Worm (Caenorhabditis elegans) whole organism, L3 larva: ENCODE data around the gene acr-25.
A peak's percentile ranks its signal among the peaks of the same experiment; 100 is the strongest.

Source experiments
- R02D3.7 ChIP-seq: fragments of 150-350 bp; optimal IDR thresholded peaks from 2 replicates; lab custom pipeline; 2014; ENCODE audit warnings: missing biosample characterization, missing genetic modification characterization
- ZK546.5 ChIP-seq: sonication (generic microtip); optimal IDR thresholded peaks from 2 replicates; lab custom pipeline; 2017; ENCODE audit warnings: missing biosample characterization, missing genetic modification characterization
- ama-1 ChIP-seq: fragments of 150-350 bp; optimal IDR thresholded peaks from 2 replicates; lab custom pipeline; 2018
- ceh-16 ChIP-seq: sonication (generic microtip); optimal IDR thresholded peaks from 2 replicates; lab custom pipeline; 2017; ENCODE audit warnings: missing biosample characterization, missing genetic modification characterization
- ceh-28 ChIP-seq: fragments of 150-350 bp; optimal IDR thresholded peaks from 2 replicates; lab custom pipeline; 2014; ENCODE audit warnings: missing biosample characterization, missing genetic modification reagents, missing genetic modification characterization
- ceh-82 ChIP-seq: fragments of 150-350 bp; optimal IDR thresholded peaks from 2 replicates; lab custom pipeline; 2014; ENCODE audit warnings: missing biosample characterization, missing genetic modification characterization
- ceh-9 ChIP-seq: sonication (generic microtip); optimal IDR thresholded peaks from 2 replicates; lab custom pipeline; 2018; ENCODE audit warnings: missing biosample characterization, missing genetic modification characterization
- daf-12 ChIP-seq: fragments of 150-350 bp; optimal IDR thresholded peaks from 2 replicates; lab custom pipeline; 2014; ENCODE audit warnings: missing biosample characterization, missing genetic modification reagents, missing genetic modification characterization
- egl-27 ChIP-seq: sonication (generic microtip); optimal IDR thresholded peaks from 4 replicates; lab custom pipeline; 2017; ENCODE audit warnings: missing biosample characterization, missing genetic modification reagents, missing genetic modification characterization
- elt-2 ChIP-seq: sonication (generic microtip); optimal IDR thresholded peaks from 2 replicates; lab custom pipeline; 2016; ENCODE audit warnings: missing genetic modification reagents, mild to moderate bottlenecking, missing genetic modification characterization, missing compliant biosample characterization
- eor-1 ChIP-seq, 2 experiments: fragments of 150-350 bp; optimal IDR thresholded peaks; 2 replicates each; lab custom pipeline; 2014 to 2018; ENCODE audit warnings: missing biosample characterization in 2 of 2, missing genetic modification characterization in 2 of 2
- fkh-2 ChIP-seq: fragments of 150-350 bp; optimal IDR thresholded peaks from 2 replicates; lab custom pipeline; 2014; ENCODE audit warnings: missing biosample characterization, missing genetic modification reagents, missing genetic modification characterization
- fos-1 ChIP-seq: fragments of 150-350 bp; optimal IDR thresholded peaks from 2 replicates; lab custom pipeline; 2014; ENCODE audit warnings: missing biosample characterization, missing genetic modification characterization
- hmg-11 ChIP-seq: sonication (generic microtip); optimal IDR thresholded peaks from 2 replicates; lab custom pipeline; 2016; ENCODE audit warnings: missing genetic modification characterization, missing compliant biosample characterization
- jun-1 ChIP-seq: fragments of 150-350 bp; optimal IDR thresholded peaks from 2 replicates; lab custom pipeline; 2014; ENCODE audit warnings: missing biosample characterization, missing genetic modification reagents, missing genetic modification characterization
- lin-15B ChIP-seq: fragments of 150-350 bp; optimal IDR thresholded peaks from 2 replicates; lab custom pipeline; 2014; ENCODE audit warnings: missing biosample characterization, missing genetic modification characterization
- lin-39 ChIP-seq: fragments of 150-350 bp; optimal IDR thresholded peaks from 2 replicates; lab custom pipeline; 2018; ENCODE audit warnings: missing biosample characterization, missing genetic modification reagents, missing genetic modification characterization
- mml-1 ChIP-seq: fragments of 150-350 bp; sonication (generic microtip); optimal IDR thresholded peaks from 3 replicates; lab custom pipeline; 2014; ENCODE audit warnings: missing biosample characterization, missing genetic modification characterization
- nfya-1 ChIP-seq: sonication (generic microtip); optimal IDR thresholded peaks from 2 replicates; lab custom pipeline; 2017; ENCODE audit warnings: missing genetic modification characterization, mild to moderate bottlenecking, missing compliant biosample characterization, antibody characterized with exemption, moderate library complexity; ENCODE audit not compliant: insufficient read depth
- nhr-11 ChIP-seq: fragments of 150-350 bp; optimal IDR thresholded peaks from 2 replicates; lab custom pipeline; 2014; ENCODE audit warnings: missing biosample characterization, missing genetic modification characterization
- nhr-23 ChIP-seq: fragments of 150-350 bp; optimal IDR thresholded peaks from 2 replicates; lab custom pipeline; 2014; ENCODE audit warnings: missing biosample characterization, missing genetic modification reagents, missing genetic modification characterization
- nhr-237 ChIP-seq: fragments of 150-350 bp; optimal IDR thresholded peaks from 2 replicates; lab custom pipeline; 2014; ENCODE audit warnings: missing biosample characterization, missing genetic modification characterization
- nhr-25 ChIP-seq: sonication (generic microtip); optimal IDR thresholded peaks from 2 replicates; lab custom pipeline; 2017; ENCODE audit warnings: missing biosample characterization, missing genetic modification characterization
- nhr-28 ChIP-seq: fragments of 150-350 bp; optimal IDR thresholded peaks from 2 replicates; lab custom pipeline; 2014; ENCODE audit warnings: missing biosample characterization, missing genetic modification characterization
- nhr-43 ChIP-seq: sonication (generic microtip); optimal IDR thresholded peaks from 2 replicates; lab custom pipeline; 2016; ENCODE audit warnings: mild to moderate bottlenecking, missing genetic modification characterization, missing compliant biosample characterization; ENCODE audit not compliant: poor library complexity, severe bottlenecking
- nhr-67 ChIP-seq: fragments of 150-350 bp; optimal IDR thresholded peaks from 2 replicates; lab custom pipeline; 2014; ENCODE audit warnings: missing biosample characterization, missing genetic modification characterization
- nhr-76 ChIP-seq: fragments of 150-350 bp; sonication (generic microtip); optimal IDR thresholded peaks from 5 replicates; lab custom pipeline; 2014; ENCODE audit warnings: missing biosample characterization, missing genetic modification characterization
- nhr-77 ChIP-seq: fragments of 150-350 bp; optimal IDR thresholded peaks from 2 replicates; lab custom pipeline; 2014; ENCODE audit warnings: missing biosample characterization, missing genetic modification characterization
- pha-4 ChIP-seq: fragments of 150-350 bp; optimal IDR thresholded peaks from 2 replicates; lab custom pipeline; 2014; ENCODE audit warnings: missing biosample characterization, missing genetic modification reagents, missing genetic modification characterization
- pqm-1 ChIP-seq: fragments of 150-350 bp; optimal IDR thresholded peaks from 2 replicates; lab custom pipeline; 2017; ENCODE audit warnings: missing biosample characterization, missing genetic modification characterization, inconsistent platforms
- skn-1 ChIP-seq: fragments of 150-350 bp; optimal IDR thresholded peaks from 2 replicates; lab custom pipeline; 2014; ENCODE audit warnings: missing biosample characterization, missing genetic modification characterization
- snpc-4 ChIP-seq: fragments of 150-350 bp; optimal IDR thresholded peaks from 2 replicates; lab custom pipeline; 2014; ENCODE audit warnings: missing biosample characterization, missing genetic modification characterization
- tbx-2 ChIP-seq: sonication (generic microtip); optimal IDR thresholded peaks from 2 replicates; lab custom pipeline; 2016; ENCODE audit warnings: mild to moderate bottlenecking, missing genetic modification characterization, missing compliant biosample characterization
- unc-39 ChIP-seq: sonication (generic microtip); optimal IDR thresholded peaks from 4 replicates; lab custom pipeline; 2017; ENCODE audit warnings: missing biosample characterization, missing genetic modification characterization
- unc-62 ChIP-seq: fragments of 150-350 bp; sonication (generic microtip); optimal IDR thresholded peaks from 4 replicates; lab custom pipeline; 2014; ENCODE audit warnings: missing biosample characterization, missing genetic modification reagents, missing genetic modification characterization
- zag-1 ChIP-seq: fragments of 150-350 bp; optimal IDR thresholded peaks from 2 replicates; lab custom pipeline; 2014; ENCODE audit warnings: missing biosample characterization, missing genetic modification characterization
- ztf-11 ChIP-seq: fragments of 150-350 bp; optimal IDR thresholded peaks from 2 replicates; lab custom pipeline; 2014; ENCODE audit warnings: missing biosample characterization, missing genetic modification characterization
- ztf-4 ChIP-seq: fragments of 150-350 bp; optimal IDR thresholded peaks from 2 replicates; lab custom pipeline; 2014; ENCODE audit warnings: missing biosample characterization, missing genetic modification characterization

Gene acr-25

DNA sequence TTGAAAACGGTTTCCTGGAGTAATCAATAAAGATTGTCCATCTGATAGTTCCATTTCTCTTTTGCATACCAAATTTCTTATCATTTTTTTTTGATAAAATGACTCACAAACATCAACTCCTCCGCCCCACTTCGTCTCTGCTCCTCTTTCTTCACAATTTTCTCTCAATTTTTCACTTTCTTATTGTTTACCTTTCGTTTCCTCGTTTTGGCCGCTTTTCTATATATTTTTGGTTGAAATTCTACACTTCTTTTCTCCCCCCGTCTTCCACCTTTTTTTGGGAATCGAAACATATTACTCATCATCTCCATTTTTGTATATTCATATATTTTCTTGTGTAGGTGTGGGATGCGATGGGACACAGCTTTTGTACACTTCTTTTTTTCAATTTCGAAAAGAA, 38.6 kb downstream of the acr-25 start:
- no peak for TF ChIP-seq tbx-2 (tag; lab: Kevin White, UChicago)
- no peak for TF ChIP-seq zag-1
- TF ChIP-seq pqm-1 (tag; lab: Kevin White, UChicago) = peak; percentile 58
- TF ChIP-seq nhr-25 (tag; lab: Kevin White, UChicago) = no peak
- peak; percentile 72 for TF ChIP-seq pha-4
- peak; percentile 2 for TF ChIP-seq jun-1 (tag; lab: Kevin White, UChicago)
- TF ChIP-seq elt-2 (tag; lab: Kevin White, UChicago) = peak; percentile 80
- TF ChIP-seq nhr-76 (tag; lab: Kevin White, UChicago) = no peak

- TF ChIP-seq egl-27 (tag; lab: Kevin White, UChicago) = no peak
- peak; percentile 36 for TF ChIP-seq elt-2 (tag; lab: Kevin White, UChicago)
- TF ChIP-seq, all 47 proteins: peak for 1
Measured at ce11 chrIV:6506424-6506823, 42.3 kb downstream of the acr-25 start, which contains the start of gene pqn-89. TSS of gene pqn-89 (plus strand) at chrIV:6506724.

ce11 chrIV:6511767-6512166, 47.7 kb downstream of the acr-25 start:
- TF ChIP-seq daf-12 (tag; lab: Kevin White, UChicago) = no peak
- no peak for TF ChIP-seq lin-39 (tag; lab: Kevin White, UChicago)
- no peak for TF ChIP-seq nhr-25 (tag; lab: Kevin White, UChicago)
- TF ChIP-seq ama-1 = no peak
- no peak for TF ChIP-seq pha-4
- no peak for TF ChIP-seq nhr-67 (tag; lab: Kevin White, UChicago)
- TF ChIP-seq nhr-237 (tag; lab: Kevin White, UChicago) = no peak
- no peak for TF ChIP-seq elt-2 (tag; lab: Kevin White, UChicago)

- no peak for TF ChIP-seq nhr-76 (tag; lab: Kevin White, UChicago)
- TF ChIP-seq nhr-77 = no peak
- TF ChIP-seq eor-1 (tag; optimal IDR thresholded peaks at IDR 0.05; lab: Kevin White, UChicago) = no peak
- TF ChIP-seq nhr-43 (tag; lab: Kevin White, UChicago) = no peak
- no peak for TF ChIP-seq unc-39 (tag; lab: Kevin White, UChicago)
- TF ChIP-seq unc-62 (GFP tag; lab: Kevin White, UChicago) = no peak
- no peak for TF ChIP-seq ztf-4 (tag; lab: Kevin White, UChicago)
- no peak for TF ChIP-seq nhr-23 (tag; lab: Kevin White, UChicago)
- TF ChIP-seq ceh-16 (tag; lab: Kevin White, UChicago) = no peak
- TF ChIP-seq nhr-28 (tag; lab: Kevin White, UChicago) = no peak
- no peak for TF ChIP-seq elt-2 (tag; lab: Kevin White, UChicago)
- TF ChIP-seq egl-27 (tag; lab: Kevin White, UChicago) = no peak
- TF ChIP-seq snpc-4 (tag; lab: Kevin White, UChicago) = peak; percentile 13
- TF ChIP-seq fos-1 = no peak
- TF ChIP-seq fkh-2 = no peak
- TF ChIP-seq nhr-11 (tag; lab: Kevin White, UChicago) = peak; percentile 81
- no peak for TF ChIP-seq pha-4
- TF ChIP-seq lin-15B = no peak
- no peak for TF ChIP-seq ceh-82
- peak; percentile 13 for TF ChIP-seq lin-39 (tag; lab: Kevin White, UChicago)
- no peak for TF ChIP-seq nhr-67 (tag; lab: Kevin White, UChicago)
- no peak for TF ChIP-seq skn-1 (tag; lab: Kevin White, UChicago)
- TF ChIP-seq nfya-1 (tag; lab: Kevin White, UChicago) = peak; percentile 44
- TF ChIP-seq hmg-11 (tag; lab: Kevin White, UChicago) = no peak
- no peak for TF ChIP-seq ceh-28
- no peak for TF ChIP-seq R02D3.7 (tag; lab: Kevin White, UChicago)
- no peak for TF ChIP-seq mml-1
- TF ChIP-seq ZK546.5 (tag; lab: Kevin White, UChicago) = no peak
- TF ChIP-seq nhr-25 (tag; lab: Kevin White, UChicago) = no peak
- TF ChIP-seq tbx-2 (tag; lab: Kevin White, UChicago) = peak; percentile 67
- no peak for TF ChIP-seq nhr-237 (tag; lab: Kevin White, UChicago)
- no peak for TF ChIP-seq ceh-9
- TF ChIP-seq ztf-11 = no peak
- TF ChIP-seq, all 47 proteins: peak for 5
Measured at ce11 chrIV:6514700-6515099, 50.6 kb downstream of the acr-25 start.
